Worm (Caenorhabditis elegans) whole organism, L1 larva: Measurements from ENCODE around the gene C03B1.10.
A peak's percentile ranks its signal among the peaks of the same experiment; 100 is the strongest.

Experiments used
- C04F5.9 ChIP-seq: sonication (generic microtip); optimal IDR thresholded peaks from 2 replicates; lab custom pipeline; 2016; ENCODE audit warnings: missing genetic modification characterization, missing compliant biosample characterization
- C16A3.4 ChIP-seq: fragments of 150-350 bp; optimal IDR thresholded peaks from 2 replicates; lab custom pipeline; 2014; ENCODE audit warnings: missing biosample characterization, missing genetic modification characterization
- ama-1 ChIP-seq: fragments of 150-350 bp; optimal IDR thresholded peaks from 2 replicates; lab custom pipeline; 2014
- ceh-8 ChIP-seq: fragments of 200-800 bp; sonication (Bioruptor generic); optimal IDR thresholded peaks from 2 replicates; lab custom pipeline; 2018; ENCODE audit warnings: mild to moderate bottlenecking, missing genetic modification characterization, moderate library complexity, missing compliant biosample characterization
- ceh-82 ChIP-seq, 3 experiments: fragments of 150-350 bp in 1 of 3; sonication (generic microtip) in 2 of 3; optimal IDR thresholded peaks; 2 replicates each; lab custom pipeline; 2014 to 2017; ENCODE audit warnings: missing biosample characterization in 3 of 3, missing genetic modification characterization in 3 of 3
- ces-1 ChIP-seq: fragments of 150-350 bp; optimal IDR thresholded peaks from 2 replicates; lab custom pipeline; 2014; ENCODE audit warnings: missing biosample characterization, missing genetic modification reagents, missing genetic modification characterization
- efl-3 ChIP-seq: fragments of 200-800 bp; sonication (Bioruptor generic); optimal IDR thresholded peaks from 2 replicates; lab custom pipeline; 2018; ENCODE audit warnings: mild to moderate bottlenecking, missing genetic modification characterization, missing compliant biosample characterization
- egl-27 ChIP-seq, 2 experiments: fragments of 150-350 bp in 1 of 2; sonication (generic microtip); optimal IDR thresholded peaks; 3 replicates each; lab custom pipeline; 2017 to 2018; ENCODE audit warnings: missing biosample characterization in 2 of 2, missing genetic modification characterization in 2 of 2, missing genetic modification reagents in 2 of 2
- elt-3 ChIP-seq, 6 experiments: fragments of 150-350 bp in 1 of 6; sonication (generic microtip); optimal IDR thresholded peaks; 2 replicates each; lab custom pipeline; 2017 to 2018; ENCODE audit warnings: missing biosample characterization in 6 of 6, missing genetic modification characterization in 6 of 6, inconsistent platforms in 1 of 6
- ets-5 ChIP-seq: fragments of 200-800 bp; sonication (Bioruptor generic); IDR thresholded peaks from 2 replicates; pipeline ENCODE4 v1.3.6; 2022; ENCODE audit warnings: missing genetic modification characterization, missing compliant biosample characterization
- fkh-10 ChIP-seq: sonication (generic microtip); optimal IDR thresholded peaks from 2 replicates; lab custom pipeline; 2017; ENCODE audit warnings: missing biosample characterization, missing genetic modification reagents, missing genetic modification characterization
- grh-1 ChIP-seq: fragments of 200-800 bp; sonication (Bioruptor generic); IDR thresholded peaks from 2 replicates; pipeline ENCODE4 v1.3.6; 2022; ENCODE audit warnings: missing genetic modification reagents, missing genetic modification characterization, missing compliant biosample characterization
- isw-1 ChIP-seq: fragments of 200-800 bp; sonication (Bioruptor generic); IDR thresholded peaks from 2 replicates; pipeline ENCODE4 v1.3.6; 2022; ENCODE audit warnings: missing genetic modification characterization, missing compliant biosample characterization
- lin-14 ChIP-seq: fragments of 200-800 bp; sonication (Bioruptor generic); optimal IDR thresholded peaks from 2 replicates; lab custom pipeline; 2018; ENCODE audit warnings: mild to moderate bottlenecking, missing genetic modification characterization, moderate library complexity, missing compliant biosample characterization
- lir-3 ChIP-seq: sonication (generic microtip); optimal IDR thresholded peaks from 2 replicates; lab custom pipeline; 2016; ENCODE audit warnings: mild to moderate bottlenecking, missing genetic modification characterization, moderate library complexity, missing compliant biosample characterization; ENCODE audit not compliant: poor library complexity
- lsy-2 ChIP-seq, 2 experiments: fragments of 150-350 bp; optimal IDR thresholded peaks; 2 replicates each; lab custom pipeline; 2014; ENCODE audit warnings: missing biosample characterization in 2 of 2, missing genetic modification characterization in 2 of 2
- mef-2 ChIP-seq: fragments of 150-350 bp; optimal IDR thresholded peaks from 2 replicates; lab custom pipeline; 2014; ENCODE audit warnings: missing biosample characterization, missing genetic modification characterization
- mep-1 ChIP-seq: fragments of 150-350 bp; optimal IDR thresholded peaks from 2 replicates; lab custom pipeline; 2014; ENCODE audit warnings: missing biosample characterization, missing genetic modification characterization
- nhr-19 ChIP-seq: fragments of 200-800 bp; sonication (Bioruptor generic); conservative IDR thresholded peaks from 2 replicates; pipeline ENCODE4 v1.3.6; 2022; ENCODE audit warnings: missing genetic modification characterization, missing compliant biosample characterization
- nhr-76 ChIP-seq: sonication (generic microtip); optimal IDR thresholded peaks from 2 replicates; lab custom pipeline; 2017; ENCODE audit warnings: missing biosample characterization, missing genetic modification characterization
- nhr-85 ChIP-seq: sonication (generic microtip); peaks from one replicate; lab custom pipeline; 2016; ENCODE audit warnings: missing genetic modification characterization, inconsistent platforms, missing compliant biosample characterization
- skn-1 ChIP-seq: fragments of 150-350 bp; optimal IDR thresholded peaks from 2 replicates; lab custom pipeline; 2014; ENCODE audit warnings: missing biosample characterization, missing genetic modification characterization
- snu-23 ChIP-seq: sonication (generic microtip); optimal IDR thresholded peaks from 2 replicates; lab custom pipeline; 2016; ENCODE audit warnings: missing genetic modification characterization, missing compliant biosample characterization
- sox-4 ChIP-seq: sonication (generic microtip); optimal IDR thresholded peaks from 2 replicates; lab custom pipeline; 2016; ENCODE audit warnings: missing genetic modification characterization, missing compliant biosample characterization
- tbx-2 ChIP-seq: sonication (generic microtip); optimal IDR thresholded peaks from 2 replicates; lab custom pipeline; 2016; ENCODE audit warnings: missing genetic modification characterization, missing compliant biosample characterization
- unc-30 ChIP-seq: sonication (generic microtip); optimal IDR thresholded peaks from 2 replicates; lab custom pipeline; 2017; ENCODE audit warnings: missing biosample characterization, missing genetic modification characterization
- zag-1 ChIP-seq: fragments of 150-350 bp; optimal IDR thresholded peaks from 2 replicates; lab custom pipeline; 2014; ENCODE audit warnings: missing biosample characterization, missing genetic modification characterization
- ztf-11 ChIP-seq, 2 experiments: sonication (generic microtip); optimal IDR thresholded peaks; 2 replicates each; lab custom pipeline; 2016 to 2017; ENCODE audit warnings: missing genetic modification characterization in 2 of 2, missing biosample characterization in 1 of 2, missing compliant biosample characterization in 1 of 2

The C03B1.10 gene

ce11 chrX:6319546-6319945 lies 38.1 kb downstream of the C03B1.10 start, which contains the start of gene chtb-3:
TSS of gene chtb-3 (minus strand) at chrX:6319646.
- TF ChIP-seq zag-1: no peak
- no peak for TF ChIP-seq ces-1 (GFP tag; lab: Kevin White, UChicago)
- no peak for TF ChIP-seq fkh-10 (GFP tag; lab: Kevin White, UChicago)
- no peak for TF ChIP-seq lir-3 (tag; lab: Kevin White, UChicago)
- no peak for TF ChIP-seq nhr-19

- TF ChIP-seq elt-3 (tag; optimal IDR thresholded peaks at IDR 0.05; lab: Kevin White, UChicago) (no peak), skn-1 (tag; lab: Kevin White, UChicago) (no peak), nhr-85 (tag; lab: Kevin White, UChicago) (peak; percentile 84), grh-1 (GFP tag; lab: Robert Waterston, UW) (0 out of 2 replicates have a peak, but pooled peaks have one; percentile 12), mep-1 (tag; lab: Kevin White, UChicago) (peak; percentile 6), lsy-2 (tag; optimal IDR thresholded peaks at IDR 0.05; lab: Kevin White, UChicago) (no peak), lin-14 (peak; percentile 31), tbx-2 (tag; lab: Kevin White, UChicago) (peak; percentile 1)
Observed at ce11 chrX:6318803-6319202, 38.9 kb downstream of the C03B1.10 start.

ce11 chrX:6311391-6311790 lies 46.3 kb downstream of the C03B1.10 start, which contains the start of gene npr-38:
TSS of gene npr-38 (plus strand) at chrX:6311691.
- no peak for TF ChIP-seq lir-3 (tag; lab: Kevin White, UChicago)
- no peak for TF ChIP-seq snu-23 (GFP tag; lab: Kevin White, UChicago)
- TF ChIP-seq C04F5.9: no peak
- TF ChIP-seq fkh-10 (GFP tag; lab: Kevin White, UChicago): no peak
- TF ChIP-seq unc-30 (tag; lab: Kevin White, UChicago): no peak
- no peak for TF ChIP-seq ama-1
- TF ChIP-seq ceh-82 (tag; optimal IDR thresholded peaks at IDR 0.05; lab: Kevin White, UChicago): no peak
- no peak for TF ChIP-seq isw-1 (GFP tag; lab: Robert Waterston, UW)
- no peak for TF ChIP-seq ceh-8 (GFP tag; lab: Kevin White, UChicago)
- TF ChIP-seq nhr-76 (tag; lab: Kevin White, UChicago): no peak
- TF ChIP-seq ztf-11 (tag; optimal IDR thresholded peaks at IDR 0.05; lab: Kevin White, UChicago): no peak
- no peak for TF ChIP-seq lsy-2 (tag; optimal IDR thresholded peaks at IDR 0.05; lab: Kevin White, UChicago)
- no peak for TF ChIP-seq egl-27 (tag; optimal IDR thresholded peaks at IDR 0.05; lab: Kevin White, UChicago)
- no peak for TF ChIP-seq zag-1
- TF ChIP-seq mef-2 (tag; lab: Kevin White, UChicago): no peak
- TF ChIP-seq sox-4 (tag; lab: Kevin White, UChicago): no peak
- TF ChIP-seq efl-3 (GFP tag; lab: Kevin White, UChicago): no peak
- no peak for TF ChIP-seq ets-5
- TF ChIP-seq C16A3.4 (tag; lab: Kevin White, UChicago): no peak
- TF ChIP-seq mep-1 (tag; lab: Kevin White, UChicago): no peak
